Fruit fly (Drosophila melanogaster) whole organism, embryonic: ENCODE results near the gene CG43248.

Experiments used
- CG10431 ChIP-seq: fragments of 200-800 bp; sonication (Bioruptor generic); optimal IDR thresholded peaks from 3 replicates; lab custom pipeline; 2018; ENCODE audit warnings: missing biosample characterization, mild to moderate bottlenecking, missing genetic modification characterization
- CG11456 ChIP-seq: fragments of 200-800 bp; sonication (Bioruptor generic); IDR thresholded peaks from 3 replicates; pipeline ENCODE4 v1.3.6; 2022; ENCODE audit warnings: missing biosample characterization, missing genetic modification characterization
- CG12071 ChIP-seq: fragments of 200-800 bp; sonication (Bioruptor generic); optimal IDR thresholded peaks from 3 replicates; lab custom pipeline; 2018; ENCODE audit warnings: missing biosample characterization, mild to moderate bottlenecking, missing genetic modification characterization
- CG13287 ChIP-seq: fragments of 200-800 bp; sonication (Bioruptor generic); IDR thresholded peaks from 2 replicates; pipeline ENCODE4 v1.3.6; 2022; ENCODE audit warnings: missing biosample characterization, missing genetic modification characterization; ENCODE audit not compliant: partially characterized antibody
- CG14014 ChIP-seq: fragments of 200-800 bp; sonication (Bioruptor generic); IDR thresholded peaks from 2 replicates; pipeline ENCODE4 v1.3.6; 2022; ENCODE audit warnings: missing biosample characterization, missing genetic modification characterization
- CG14441 ChIP-seq: fragments of 200-800 bp; sonication (Bioruptor generic); IDR thresholded peaks from 2 replicates; pipeline ENCODE4 v1.3.6; 2022; ENCODE audit warnings: missing biosample characterization, missing genetic modification characterization
- CG1603 ChIP-seq: fragments of 200-800 bp; sonication (Bioruptor generic); optimal IDR thresholded peaks from 2 replicates; lab custom pipeline; 2019; ENCODE audit warnings: missing biosample characterization, mild to moderate bottlenecking, missing genetic modification characterization, moderate library complexity
- CG16815 ChIP-seq: fragments of 200-800 bp; sonication (Bioruptor generic); optimal IDR thresholded peaks from 3 replicates; lab custom pipeline; 2017; ENCODE audit warnings: missing biosample characterization, mild to moderate bottlenecking, missing genetic modification characterization
- CG1792 ChIP-seq: fragments of 200-800 bp; sonication (Bioruptor generic); optimal IDR thresholded peaks from 2 replicates; lab custom pipeline; 2016; ENCODE audit warnings: missing biosample characterization, missing genetic modification characterization
- CG2116 ChIP-seq: fragments of 200-800 bp; sonication (Bioruptor generic); optimal IDR thresholded peaks from 3 replicates; lab custom pipeline; 2018; ENCODE audit warnings: missing biosample characterization, mild to moderate bottlenecking, missing genetic modification characterization
- CG2678 ChIP-seq: fragments of 200-800 bp; sonication (Bioruptor generic); optimal IDR thresholded peaks from 3 replicates; lab custom pipeline; 2019; ENCODE audit warnings: missing biosample characterization, mild to moderate bottlenecking, missing genetic modification characterization, moderate library complexity
- CG2712 ChIP-seq: fragments of 200-800 bp; optimal IDR thresholded peaks from 3 replicates; lab custom pipeline; 2019; ENCODE audit warnings: missing biosample characterization, mild to moderate bottlenecking, missing genetic modification characterization, moderate library complexity
- CG30403 ChIP-seq: fragments of 200-800 bp; sonication (Bioruptor generic); optimal IDR thresholded peaks from 3 replicates; lab custom pipeline; 2016; ENCODE audit warnings: missing biosample characterization, missing genetic modification characterization
- CG3995 ChIP-seq: fragments of 200-800 bp; sonication (Bioruptor generic); optimal IDR thresholded peaks from 3 replicates; lab custom pipeline; 2016; ENCODE audit warnings: missing biosample characterization, missing genetic modification characterization
- CG4360 ChIP-seq: fragments of 200-800 bp; sonication (Bioruptor generic); IDR thresholded peaks from 2 replicates; pipeline ENCODE4 v1.3.6; 2022; ENCODE audit warnings: missing biosample characterization, missing genetic modification characterization
- CG6765 ChIP-seq: fragments of 200-800 bp; sonication (Bioruptor generic); optimal IDR thresholded peaks from 3 replicates; lab custom pipeline; 2017; ENCODE audit warnings: missing biosample characterization, mild to moderate bottlenecking, missing genetic modification characterization
- CG7556 ChIP-seq: fragments of 200-800 bp; sonication (Bioruptor generic); optimal IDR thresholded peaks from 2 replicates; lab custom pipeline; 2017; ENCODE audit warnings: missing biosample characterization, mild to moderate bottlenecking, missing genetic modification characterization
- CG8478 ChIP-seq: fragments of >200 bp; optimal IDR thresholded peaks from 2 replicates; lab custom pipeline; 2018
- CoRest ChIP-seq: fragments of 200-800 bp; sonication (Bioruptor generic); optimal IDR thresholded peaks from 3 replicates; lab custom pipeline; 2018; ENCODE audit warnings: missing biosample characterization, mild to moderate bottlenecking, missing genetic modification characterization, moderate library complexity
- Dbx ChIP-seq: fragments of 200-800 bp; sonication (Bioruptor generic); IDR thresholded peaks from 3 replicates; pipeline ENCODE4 v1.3.6; 2022; ENCODE audit warnings: missing biosample characterization, missing genetic modification characterization
- Fer1 ChIP-seq: fragments of 200-800 bp; sonication (Bioruptor generic); optimal IDR thresholded peaks from 2 replicates; lab custom pipeline; 2017; ENCODE audit warnings: missing biosample characterization, mild to moderate bottlenecking, missing genetic modification characterization
- HHEX ChIP-seq: fragments of 200-800 bp; sonication (Bioruptor generic); optimal IDR thresholded peaks from 3 replicates; lab custom pipeline; 2017; ENCODE audit warnings: missing biosample characterization, mild to moderate bottlenecking, missing genetic modification characterization, missing genetic modification reagents
- Hr3 ChIP-seq: fragments of 200-800 bp; sonication (Bioruptor generic); optimal IDR thresholded peaks from 3 replicates; lab custom pipeline; 2016; ENCODE audit warnings: missing biosample characterization, missing genetic modification characterization
- Hr78 ChIP-seq, 2 experiments: fragments of 200-800 bp in 1 of 2; fragments of >200 bp in 1 of 2; sonication (Bioruptor generic) in 1 of 2; optimal IDR thresholded peaks; 2 replicates each; lab custom pipeline; 2017 to 2019; ENCODE audit warnings: missing biosample characterization in 2 of 2, missing genetic modification characterization in 2 of 2, mild to moderate bottlenecking in 1 of 2, moderate library complexity in 1 of 2
- Myb ChIP-seq: fragments of 200-800 bp; sonication (Bioruptor generic); optimal IDR thresholded peaks from 2 replicates; lab custom pipeline; 2016; ENCODE audit warnings: missing biosample characterization, missing genetic modification characterization
- NC2α ChIP-seq: fragments of 200-800 bp; sonication (Bioruptor generic); optimal IDR thresholded peaks from 2 replicates; lab custom pipeline; 2016; ENCODE audit warnings: missing biosample characterization, missing genetic modification characterization
- NfI ChIP-seq: fragments of 200-800 bp; sonication (Bioruptor generic); optimal IDR thresholded peaks from 3 replicates; lab custom pipeline; 2018; ENCODE audit warnings: missing biosample characterization, mild to moderate bottlenecking, missing genetic modification characterization, moderate library complexity
- Oli ChIP-seq: fragments of 200-800 bp; sonication (Bioruptor generic); optimal IDR thresholded peaks from 2 replicates; lab custom pipeline; 2018; ENCODE audit warnings: missing biosample characterization, mild to moderate bottlenecking, missing genetic modification characterization, moderate library complexity
- Rfx ChIP-seq: fragments of 200-800 bp; sonication (Bioruptor generic); IDR thresholded peaks from 2 replicates; pipeline ENCODE4 v1.3.6; 2022; ENCODE audit warnings: missing biosample characterization, missing genetic modification characterization
- Sry-δ ChIP-seq: fragments of 200-800 bp; sonication (Bioruptor generic); optimal IDR thresholded peaks from 2 replicates; lab custom pipeline; 2016; ENCODE audit warnings: missing biosample characterization, missing genetic modification characterization
- Tbp ChIP-seq: fragments of >200 bp; optimal IDR thresholded peaks from 2 replicates; lab custom pipeline; 2018; ENCODE audit warnings: missing biosample characterization, missing genetic modification characterization
- ab ChIP-seq: fragments of 200-800 bp; sonication (Bioruptor generic); optimal IDR thresholded peaks from 2 replicates; lab custom pipeline; 2016; ENCODE audit warnings: missing biosample characterization, missing genetic modification characterization
- bab2 ChIP-seq: fragments of 200-800 bp; sonication (Bioruptor generic); optimal IDR thresholded peaks from 2 replicates; lab custom pipeline; 2016; ENCODE audit warnings: missing biosample characterization, missing genetic modification characterization
- chinmo ChIP-seq: fragments of 200-800 bp; sonication (Bioruptor generic); IDR thresholded peaks from 4 replicates; pipeline ENCODE4 v1.3.6; 2022; ENCODE audit warnings: missing biosample characterization, missing genetic modification characterization; ENCODE audit not compliant: partially characterized antibody
- chm ChIP-seq: fragments of 200-800 bp; sonication (Bioruptor generic); IDR thresholded peaks from 2 replicates; pipeline ENCODE4 v1.3.6; 2022; ENCODE audit warnings: missing biosample characterization, missing genetic modification characterization
- croc ChIP-seq: fragments of 200-800 bp; sonication (Bioruptor generic); conservative IDR thresholded peaks from 3 replicates; pipeline ENCODE4 v1.3.6; 2022; ENCODE audit warnings: missing biosample characterization, missing genetic modification characterization
- dati ChIP-seq: fragments of 200-800 bp; sonication (Bioruptor generic); IDR thresholded peaks from 2 replicates; pipeline ENCODE4 v1.3.6; 2022; ENCODE audit warnings: missing biosample characterization, missing genetic modification characterization
- gfzf ChIP-seq: fragments of 200-800 bp; sonication (Bioruptor generic); optimal IDR thresholded peaks from 2 replicates; lab custom pipeline; 2016; ENCODE audit warnings: missing biosample characterization, mild to moderate bottlenecking, missing genetic modification characterization, moderate library complexity
- her ChIP-seq: fragments of 200-800 bp; sonication (Bioruptor generic); optimal IDR thresholded peaks from 2 replicates; lab custom pipeline; 2016; ENCODE audit warnings: missing biosample characterization, missing genetic modification characterization
- kni ChIP-seq: fragments of 200-800 bp; sonication (Bioruptor generic); optimal IDR thresholded peaks from 3 replicates; lab custom pipeline; 2017; ENCODE audit warnings: mild to moderate bottlenecking, missing biosample characterization, missing genetic modification reagents, missing genetic modification characterization
- pan ChIP-seq, 4 experiments: fragments of >200 bp in 3 of 4; fragments of 200-800 bp in 1 of 4; sonication (Bioruptor generic) in 1 of 4; optimal IDR thresholded peaks in 3 of 4; IDR thresholded peaks in 1 of 4; 2 replicates each; pipeline versions ENCODE4 v1.3.6 to Lab custom; 2017 to 2022; ENCODE audit warnings: missing biosample characterization in 2 of 4, missing genetic modification characterization in 2 of 4, mixed read lengths in 1 of 4
- phol ChIP-seq: fragments of 200-800 bp; sonication (Bioruptor generic); optimal IDR thresholded peaks from 3 replicates; lab custom pipeline; 2018; ENCODE audit warnings: missing biosample characterization, mild to moderate bottlenecking, missing genetic modification characterization, moderate library complexity
- unpg ChIP-seq: fragments of 200-800 bp; sonication (Bioruptor generic); optimal IDR thresholded peaks from 3 replicates; lab custom pipeline; 2018; ENCODE audit warnings: missing biosample characterization, mild to moderate bottlenecking, missing genetic modification characterization, moderate library complexity
- zen2 ChIP-seq: fragments of 200-800 bp; sonication (Bioruptor generic); IDR thresholded peaks from 3 replicates; pipeline ENCODE4 v1.3.6; 2022; ENCODE audit warnings: missing biosample characterization, missing genetic modification characterization; ENCODE audit not compliant: partially characterized antibody

Gene CG43248

dm6 chr3L:15532368-15533030 lies 1.2 kb upstream of the CG43248 start (continued):
- TF ChIP-seq Tbp (GFP tag; lab: Kevin White, UChicago) (no peak), Oli (tag; lab: Kevin White, UChicago) (peak; percentile 25), zen2 (GFP tag; lab: Robert Waterston, UW) (no peak), unpg (no peak), CG3995 (GFP tag; lab: Kevin White, UChicago) (no peak), Hr3 (GFP tag; lab: Kevin White, UChicago) (no peak), Myb (GFP tag; lab: Kevin White, UChicago) (peak; percentile 14), CG1792 (peak; percentile 5), NC2α (GFP tag; lab: Kevin White, UChicago) (no peak), Rfx (GFP tag; lab: Robert Waterston, UW) (peak; percentile 23; the same call in 1 of the 2 replicates), CG7556 (GFP tag; lab: Kevin White, UChicago) (peak; percentile 54), CG12071 (GFP tag; lab: Kevin White, UChicago) (no peak), CG4360 (GFP tag; lab: Robert Waterston, UW) (no peak), Dbx (GFP tag; lab: Robert Waterston, UW) (0 out of 3 replicates have a peak, but pooled peaks have one; percentile 24), pan (optimal IDR thresholded peaks at IDR 0.05; lab: Kevin White, UChicago) (no peak), pan (GFP tag; optimal IDR thresholded peaks at IDR 0.05 in 1 of 2, IDR thresholded peaks at IDR 0.05 in 1 of 2) (peak in 1 of 2 experiments; percentile 72), ab (no peak), dati (GFP tag; lab: Robert Waterston, UW) (no peak), croc (GFP tag; lab: Robert Waterston, UW) (no peak), CG30403 (GFP tag; lab: Kevin White, UChicago) (peak; percentile 32), chm (GFP tag; lab: Robert Waterston, UW) (peak; percentile 23; the same call in 1 of the 2 replicates), CG2116 (no peak), kni (GFP tag; lab: Kevin White, UChicago) (peak; percentile 27), Hr78 (GFP tag; optimal IDR thresholded peaks at IDR 0.05; lab: Kevin White, UChicago) (peak in 1 of 2 experiments; percentile 29), HHEX (GFP tag; lab: Kevin White, UChicago) (no peak), CG8478 (lab: Kevin White, UChicago) (no peak), NfI (GFP tag; lab: Kevin White, UChicago) (no peak), CG14441 (GFP tag; lab: Robert Waterston, UW) (peak; percentile 63), phol (peak; percentile 74), CG6765 (GFP tag; lab: Kevin White, UChicago) (no peak), CoRest (tag; lab: Kevin White, UChicago) (peak; percentile 17), chinmo (peak; percentile 86; the same call in 2 of the 4 replicates), CG13287 (GFP tag; lab: Robert Waterston, UW) (peak; percentile 25; the same call in 1 of the 2 replicates), CG16815 (GFP tag; lab: Kevin White, UChicago) (no peak), gfzf (no peak), CG14014 (GFP tag; lab: Robert Waterston, UW) (peak; percentile 59; the same call in 1 of the 2 replicates), CG10431 (GFP tag; lab: Kevin White, UChicago) (no peak), Sry-δ (GFP tag; lab: Kevin White, UChicago) (no peak), CG11456 (GFP tag; lab: Robert Waterston, UW) (0 out of 3 replicates have a peak, but pooled peaks have one; percentile 43), CG2678 (tag; lab: Kevin White, UChicago) (peak; percentile 67), CG2712 (peak; percentile 61), bab2 (GFP tag; lab: Kevin White, UChicago) (no peak), Fer1 (GFP tag; lab: Kevin White, UChicago) (no peak), CG1603 (tag; lab: Kevin White, UChicago) (no peak), her (GFP tag; lab: Kevin White, UChicago) (no peak)
